Fruit fly (Drosophila melanogaster) whole organism, embryonic: ENCODE data around the gene Arp10.

Experiments
- Abd-B ChIP-seq: fragments of 200-800 bp; sonication (Bioruptor generic); optimal IDR thresholded peaks from 2 replicates; lab custom pipeline; 2018; ENCODE audit warnings: missing biosample characterization, mild to moderate bottlenecking, missing genetic modification characterization, moderate library complexity
- CG10267 ChIP-seq: fragments of 200-800 bp; sonication (Bioruptor generic); optimal IDR thresholded peaks from 2 replicates; lab custom pipeline; 2018; ENCODE audit warnings: missing biosample characterization, mild to moderate bottlenecking, missing genetic modification characterization, moderate library complexity
- CG10543 ChIP-seq: fragments of 200-800 bp; sonication (Bioruptor generic); optimal IDR thresholded peaks from 3 replicates; lab custom pipeline; 2017; ENCODE audit warnings: missing biosample characterization, mild to moderate bottlenecking, missing genetic modification characterization, moderate library complexity
- CG12071 ChIP-seq: fragments of 200-800 bp; sonication (Bioruptor generic); optimal IDR thresholded peaks from 3 replicates; lab custom pipeline; 2018; ENCODE audit warnings: missing biosample characterization, mild to moderate bottlenecking, missing genetic modification characterization
- CG12391 ChIP-seq: fragments of 200-800 bp; sonication (Bioruptor generic); optimal IDR thresholded peaks from 3 replicates; lab custom pipeline; 2018; ENCODE audit warnings: missing biosample characterization, mild to moderate bottlenecking, missing genetic modification characterization, moderate library complexity
- CG13424 ChIP-seq: fragments of 200-800 bp; sonication (Bioruptor generic); optimal IDR thresholded peaks from 2 replicates; lab custom pipeline; 2019; ENCODE audit warnings: missing biosample characterization, mild to moderate bottlenecking, missing genetic modification characterization, moderate library complexity
- CG13775 ChIP-seq: fragments of 200-800 bp; sonication (Bioruptor generic); optimal IDR thresholded peaks from 3 replicates; lab custom pipeline; 2017; ENCODE audit warnings: missing biosample characterization, mild to moderate bottlenecking, missing genetic modification characterization
- CG14014 ChIP-seq: fragments of 200-800 bp; sonication (Bioruptor generic); IDR thresholded peaks from 2 replicates; pipeline ENCODE4 v1.3.6; 2022; ENCODE audit warnings: missing biosample characterization, missing genetic modification characterization
- CG15073 ChIP-seq: fragments of 200-800 bp; sonication (Bioruptor generic); optimal IDR thresholded peaks from 2 replicates; lab custom pipeline; 2016; ENCODE audit warnings: missing biosample characterization, missing genetic modification characterization
- CG1529 ChIP-seq: fragments of 200-800 bp; sonication (Bioruptor generic); optimal IDR thresholded peaks from 3 replicates; lab custom pipeline; 2018; ENCODE audit warnings: missing biosample characterization, missing genetic modification characterization
- CG17359 ChIP-seq: fragments of 200-800 bp; sonication (Bioruptor generic); optimal IDR thresholded peaks from 3 replicates; lab custom pipeline; 2018; ENCODE audit warnings: missing biosample characterization, mild to moderate bottlenecking, missing genetic modification characterization, moderate library complexity
- CG17912 ChIP-seq: fragments of 200-800 bp; sonication (Bioruptor generic); optimal IDR thresholded peaks from 2 replicates; lab custom pipeline; 2018; ENCODE audit warnings: missing biosample characterization, mild to moderate bottlenecking, missing genetic modification characterization
- CG2875 ChIP-seq: fragments of 200-800 bp; sonication (Bioruptor generic); optimal IDR thresholded peaks from 2 replicates; lab custom pipeline; 2017; ENCODE audit warnings: missing biosample characterization, mild to moderate bottlenecking, missing genetic modification characterization, missing genetic modification reagents
- CG30431 ChIP-seq: fragments of 200-800 bp; sonication (Bioruptor generic); optimal IDR thresholded peaks from 2 replicates; lab custom pipeline; 2017; ENCODE audit warnings: missing biosample characterization, missing genetic modification characterization
- CG32772 ChIP-seq: fragments of 200-800 bp; sonication (Bioruptor generic); IDR thresholded peaks from 2 replicates; pipeline ENCODE4 v1.3.6; 2022; ENCODE audit warnings: missing biosample characterization, missing genetic modification characterization
- CG3407 ChIP-seq: fragments of 200-800 bp; sonication (Bioruptor generic); optimal IDR thresholded peaks from 2 replicates; lab custom pipeline; 2018; ENCODE audit warnings: missing biosample characterization, mild to moderate bottlenecking, missing genetic modification characterization
- CG34224 ChIP-seq: fragments of 200-800 bp; sonication (Bioruptor generic); IDR thresholded peaks from 3 replicates; pipeline ENCODE4 v1.3.6; 2022; ENCODE audit warnings: missing biosample characterization, missing genetic modification characterization; ENCODE audit not compliant: partially characterized antibody
- CG3847 ChIP-seq: fragments of 200-800 bp; sonication (Bioruptor generic); IDR thresholded peaks from 2 replicates; pipeline ENCODE4 v1.3.6; 2022; ENCODE audit warnings: missing biosample characterization, missing genetic modification characterization
- CG43689 ChIP-seq: fragments of 200-800 bp; sonication (Bioruptor generic); IDR thresholded peaks from 2 replicates; pipeline ENCODE4 v1.3.6; 2022; ENCODE audit warnings: missing biosample characterization, missing genetic modification characterization
- CG8359 ChIP-seq: fragments of 200-800 bp; sonication (Bioruptor generic); optimal IDR thresholded peaks from 2 replicates; lab custom pipeline; 2017; ENCODE audit warnings: missing biosample characterization, mild to moderate bottlenecking, missing genetic modification characterization, borderline replicate concordance
- CoRest ChIP-seq: fragments of 200-800 bp; sonication (Bioruptor generic); optimal IDR thresholded peaks from 3 replicates; lab custom pipeline; 2018; ENCODE audit warnings: missing biosample characterization, mild to moderate bottlenecking, missing genetic modification characterization, moderate library complexity
- Dp ChIP-seq: fragments of 200-800 bp; sonication (Bioruptor generic); optimal IDR thresholded peaks from 2 replicates; lab custom pipeline; 2018; ENCODE audit warnings: missing biosample characterization, mild to moderate bottlenecking, missing genetic modification characterization, moderate library complexity
- Drgx ChIP-seq: fragments of 200-800 bp; sonication (Bioruptor generic); IDR thresholded peaks from 2 replicates; pipeline ENCODE4 v1.3.6; 2022; ENCODE audit warnings: missing biosample characterization, missing genetic modification characterization
- Elba2 ChIP-seq: fragments of 200-800 bp; sonication (Bioruptor generic); optimal IDR thresholded peaks from 3 replicates; lab custom pipeline; 2016; ENCODE audit warnings: missing biosample characterization, missing genetic modification characterization
- Ets97D ChIP-seq: fragments of 200-800 bp; sonication (Bioruptor generic); optimal IDR thresholded peaks from 3 replicates; lab custom pipeline; 2016; ENCODE audit warnings: missing biosample characterization, missing genetic modification characterization
- Hr78 ChIP-seq, 2 experiments: fragments of 200-800 bp in 1 of 2; fragments of >200 bp in 1 of 2; sonication (Bioruptor generic) in 1 of 2; optimal IDR thresholded peaks; 2 replicates each; lab custom pipeline; 2017 to 2019; ENCODE audit warnings: missing biosample characterization in 2 of 2, missing genetic modification characterization in 2 of 2, mild to moderate bottlenecking in 1 of 2, moderate library complexity in 1 of 2
- Mad ChIP-seq: fragments of 200-800 bp; sonication (Bioruptor generic); optimal IDR thresholded peaks from 2 replicates; lab custom pipeline; 2016; ENCODE audit warnings: missing biosample characterization, missing genetic modification characterization
- NFAT ChIP-seq: fragments of 200-800 bp; sonication (Bioruptor generic); IDR thresholded peaks from 2 replicates; pipeline ENCODE4 v1.3.6; 2022; ENCODE audit warnings: missing biosample characterization, missing genetic modification characterization
- Nf-YB ChIP-seq: fragments of 200-800 bp; sonication (Bioruptor generic); optimal IDR thresholded peaks from 3 replicates; lab custom pipeline; 2019; ENCODE audit warnings: missing biosample characterization, mild to moderate bottlenecking, missing genetic modification characterization, moderate library complexity
- Nf-YC ChIP-seq: fragments of 200-800 bp; optimal IDR thresholded peaks from 3 replicates; lab custom pipeline; 2019; ENCODE audit warnings: missing biosample characterization, mild to moderate bottlenecking, missing genetic modification characterization, moderate library complexity
- NfI ChIP-seq: fragments of 200-800 bp; sonication (Bioruptor generic); optimal IDR thresholded peaks from 3 replicates; lab custom pipeline; 2018; ENCODE audit warnings: missing biosample characterization, mild to moderate bottlenecking, missing genetic modification characterization, moderate library complexity
- Optix ChIP-seq: fragments of 200-800 bp; sonication (Bioruptor generic); IDR thresholded peaks from 3 replicates; pipeline ENCODE4 v1.3.6; 2022; ENCODE audit warnings: missing biosample characterization, missing genetic modification characterization
- Taf1 ChIP-seq: fragments of 200-800 bp; sonication (Bioruptor generic); IDR thresholded peaks from 2 replicates; pipeline ENCODE4 v1.3.6; 2022; ENCODE audit warnings: missing biosample characterization, missing genetic modification characterization
- bsh ChIP-seq, 2 experiments: fragments of 200-800 bp; sonication (Bioruptor generic); optimal IDR thresholded peaks; 2 replicates each; lab custom pipeline; 2017 to 2018; ENCODE audit warnings: mild to moderate bottlenecking in 2 of 2, missing biosample characterization in 2 of 2, missing genetic modification characterization in 2 of 2, moderate library complexity in 1 of 2
- crol ChIP-seq: fragments of 200-800 bp; sonication (Bioruptor generic); IDR thresholded peaks from 2 replicates; pipeline ENCODE4 v1.3.6; 2022; ENCODE audit warnings: missing biosample characterization, missing genetic modification characterization
- dati ChIP-seq: fragments of 200-800 bp; sonication (Bioruptor generic); IDR thresholded peaks from 2 replicates; pipeline ENCODE4 v1.3.6; 2022; ENCODE audit warnings: missing biosample characterization, missing genetic modification characterization
- disco-r ChIP-seq: fragments of 200-800 bp; sonication (Bioruptor generic); optimal IDR thresholded peaks from 2 replicates; lab custom pipeline; 2016; ENCODE audit warnings: missing biosample characterization, missing genetic modification characterization
- en ChIP-seq: fragments of 200-800 bp; sonication (Bioruptor generic); optimal IDR thresholded peaks from 2 replicates; lab custom pipeline; 2016; ENCODE audit warnings: missing biosample characterization, missing genetic modification characterization
- fd3F ChIP-seq: fragments of 200-800 bp; sonication (Bioruptor generic); optimal IDR thresholded peaks from 2 replicates; lab custom pipeline; 2018; ENCODE audit warnings: missing biosample characterization, mild to moderate bottlenecking, missing genetic modification characterization, moderate library complexity
- gcm ChIP-seq: fragments of 200-800 bp; sonication (Bioruptor generic); optimal IDR thresholded peaks from 2 replicates; lab custom pipeline; 2019; ENCODE audit warnings: missing biosample characterization, mild to moderate bottlenecking, missing genetic modification characterization, moderate library complexity
- jing ChIP-seq: fragments of 200-800 bp; sonication (Bioruptor generic); optimal IDR thresholded peaks from 2 replicates; lab custom pipeline; 2018; ENCODE audit warnings: missing biosample characterization, mild to moderate bottlenecking, missing genetic modification characterization
- klu ChIP-seq: fragments of 200-800 bp; sonication (Bioruptor generic); IDR thresholded peaks from 2 replicates; pipeline ENCODE4 v1.3.6; 2022; ENCODE audit warnings: missing biosample characterization, missing genetic modification characterization
- knrl ChIP-seq: fragments of 200-800 bp; sonication (Bioruptor generic); IDR thresholded peaks from 3 replicates; pipeline ENCODE4 v1.3.6; 2022; ENCODE audit warnings: missing biosample characterization, missing genetic modification characterization; ENCODE audit not compliant: partially characterized antibody
- mam ChIP-seq: fragments of 200-800 bp; sonication (Bioruptor generic); optimal IDR thresholded peaks from 3 replicates; lab custom pipeline; 2016; ENCODE audit warnings: missing biosample characterization, missing genetic modification characterization
- nom ChIP-seq: fragments of 200-800 bp; sonication (Bioruptor generic); optimal IDR thresholded peaks from 2 replicates; lab custom pipeline; 2017; ENCODE audit warnings: missing biosample characterization, missing genetic modification characterization, mild to moderate bottlenecking, moderate library complexity, missing genetic modification reagents
- oc ChIP-seq: fragments of 200-800 bp; sonication (Bioruptor generic); optimal IDR thresholded peaks from 2 replicates; lab custom pipeline; 2018; ENCODE audit warnings: missing biosample characterization, mild to moderate bottlenecking, missing genetic modification characterization, moderate library complexity
- salm ChIP-seq: fragments of 200-800 bp; sonication (Bioruptor generic); optimal IDR thresholded peaks from 2 replicates; lab custom pipeline; 2018; ENCODE audit warnings: missing biosample characterization, mild to moderate bottlenecking, missing genetic modification characterization
- sisA ChIP-seq: fragments of 200-800 bp; sonication (Bioruptor generic); IDR thresholded peaks from 2 replicates; pipeline ENCODE4 v1.3.6; 2022; ENCODE audit warnings: missing biosample characterization, missing genetic modification characterization
- sqz ChIP-seq: fragments of 200-800 bp; sonication (Bioruptor generic); optimal IDR thresholded peaks from 3 replicates; lab custom pipeline; 2018; ENCODE audit warnings: missing biosample characterization, mild to moderate bottlenecking, missing genetic modification characterization
- yki ChIP-seq: fragments of >200 bp; optimal IDR thresholded peaks from 3 replicates; lab custom pipeline; 2018

Gene Arp10

dm6 chrX:19668405-19668804, 22.4 kb upstream of the Arp10 start (continued):
- TF ChIP-seq Hr78 (GFP tag; optimal IDR thresholded peaks at IDR 0.05; lab: Kevin White, UChicago) (peak in 1 of 2 experiments; percentile 93), sqz (GFP tag; lab: Kevin White, UChicago) (peak; percentile 78), dati (GFP tag; lab: Robert Waterston, UW) (peak; percentile 79), yki (lab: Kevin White, UChicago) (no peak), Nf-YC (tag; lab: Kevin White, UChicago) (peak; percentile 72), sisA (GFP tag; lab: Robert Waterston, UW) (peak; percentile 95), jing (GFP tag; lab: Kevin White, UChicago) (peak; percentile 93), CG14014 (GFP tag; lab: Robert Waterston, UW) (peak; percentile 96), Ets97D (GFP tag; lab: Kevin White, UChicago) (peak; percentile 89), en (GFP tag; lab: Kevin White, UChicago) (peak; percentile 96), gcm (peak; percentile 96), NFAT (GFP tag; lab: Robert Waterston, UW) (peak; percentile 93), salm (peak; percentile 94), fd3F (GFP tag; lab: Kevin White, UChicago) (peak; percentile 94), disco-r (GFP tag; lab: Kevin White, UChicago) (peak; percentile 96), Optix (GFP tag; lab: Robert Waterston, UW) (peak; percentile 97), CG3407 (GFP tag; lab: Kevin White, UChicago) (peak; percentile 95), Mad (peak; percentile 96), CG13775 (GFP tag; lab: Kevin White, UChicago) (peak; percentile 93), CG43689 (GFP tag; lab: Robert Waterston, UW) (peak; percentile 92), CG10267 (tag; lab: Kevin White, UChicago) (peak; percentile 87), Dp (peak; percentile 12), CG15073 (GFP tag; lab: Kevin White, UChicago) (peak; percentile 86), bsh (GFP tag; optimal IDR thresholded peaks at IDR 0.05; lab: Kevin White, UChicago) (peak; percentile 97 to 98), CG12071 (GFP tag; lab: Kevin White, UChicago) (peak; percentile 91), CG10543 (GFP tag; lab: Kevin White, UChicago) (peak; percentile 96), CG30431 (GFP tag; lab: Kevin White, UChicago) (peak; percentile 97), CG13424 (tag; lab: Kevin White, UChicago) (peak; percentile 93), crol (peak; percentile 72), Nf-YB (peak; percentile 84), klu (GFP tag; lab: Robert Waterston, UW) (peak; percentile 86), CG12391 (peak; percentile 96), CG17359 (peak; percentile 93), Abd-B (peak; percentile 92), CG1529 (GFP tag; lab: Kevin White, UChicago) (peak; percentile 95), CG3847 (GFP tag; lab: Robert Waterston, UW) (peak; percentile 95), CG8359 (GFP tag; lab: Kevin White, UChicago) (peak; percentile 81), CG32772 (GFP tag; lab: Robert Waterston, UW) (peak; percentile 91), Elba2 (GFP tag; lab: Kevin White, UChicago) (peak; percentile 69), CG17912 (GFP tag; lab: Kevin White, UChicago) (peak; percentile 96), nom (GFP tag; lab: Kevin White, UChicago) (peak; percentile 96), CG2875 (GFP tag; lab: Kevin White, UChicago) (peak; percentile 96), NfI (peak; percentile 98), Drgx (GFP tag; lab: Robert Waterston, UW) (peak; percentile 96), oc (tag; lab: Kevin White, UChicago) (peak; percentile 97), mam (GFP tag; lab: Kevin White, UChicago) (peak; percentile 99), Taf1 (peak; percentile 87), CoRest (tag; lab: Kevin White, UChicago) (peak; percentile 97), knrl (GFP tag; lab: Robert Waterston, UW) (no peak), CG34224 (GFP tag; lab: Robert Waterston, UW) (no peak)
